Fruit fly (Drosophila melanogaster) whole organism, wandering third instar larva: ENCODE measurements around the gene CG43731.

ENCODE experiments used
- Abd-B ChIP-seq: fragments of >200 bp; optimal IDR thresholded peaks from 2 replicates; lab custom pipeline; 2017; ENCODE audit warnings: missing biosample characterization, missing genetic modification characterization
- CG32264 ChIP-seq: fragments of 200-800 bp; sonication (Bioruptor generic); optimal IDR thresholded peaks from 2 replicates; lab custom pipeline; 2016; ENCODE audit warnings: missing biosample characterization, missing genetic modification characterization
- CG9705 ChIP-seq: fragments of 200-800 bp; sonication (Bioruptor generic); optimal IDR thresholded peaks from 2 replicates; lab custom pipeline; 2018; ENCODE audit warnings: missing biosample characterization, mild to moderate bottlenecking, missing genetic modification characterization
- CrebA ChIP-seq: fragments of 200-800 bp; sonication (Bioruptor generic); optimal IDR thresholded peaks from 2 replicates; lab custom pipeline; 2016; ENCODE audit warnings: missing biosample characterization, mild to moderate bottlenecking, missing genetic modification characterization, borderline replicate concordance
- Dfd ChIP-seq: fragments of >200 bp; optimal IDR thresholded peaks from 2 replicates; lab custom pipeline; 2017; ENCODE audit warnings: missing biosample characterization, missing genetic modification characterization
- Dif ChIP-seq: fragments of 200-275, 200-300 bp; sonication (Bioruptor generic); optimal IDR thresholded peaks from 2 replicates; lab custom pipeline; 2018; ENCODE audit warnings: missing biosample characterization, missing genetic modification characterization; ENCODE audit not compliant: partially characterized antibody
- GATAd ChIP-seq: sonication (Bioruptor generic); optimal IDR thresholded peaks from 2 replicates; lab custom pipeline; 2016; ENCODE audit warnings: missing biosample characterization, missing genetic modification characterization
- HLH106 ChIP-seq: fragments of 200-800 bp; optimal IDR thresholded peaks from 3 replicates; lab custom pipeline; 2019; ENCODE audit warnings: missing biosample characterization, mild to moderate bottlenecking, missing genetic modification characterization, moderate library complexity
- Hnf4 ChIP-seq: fragments of 200-800 bp; sonication (Bioruptor generic); optimal IDR thresholded peaks from 2 replicates; lab custom pipeline; 2016; ENCODE audit warnings: missing biosample characterization, mild to moderate bottlenecking, missing genetic modification characterization
- Hr78 ChIP-seq: fragments of >200 bp; optimal IDR thresholded peaks from 2 replicates; lab custom pipeline; 2017; ENCODE audit warnings: missing biosample characterization, missing genetic modification characterization
- Hr83 ChIP-seq: fragments of 200-300 bp; sonication (Bioruptor generic); optimal IDR thresholded peaks from 2 replicates; lab custom pipeline; 2016; ENCODE audit warnings: missing biosample characterization, mild to moderate bottlenecking, missing genetic modification characterization, moderate library complexity; ENCODE audit not compliant: poor library complexity, severe bottlenecking
- Jra ChIP-seq: sonication (Bioruptor generic); optimal IDR thresholded peaks from 2 replicates; lab custom pipeline; 2016; ENCODE audit warnings: missing biosample characterization, missing genetic modification characterization
- Mio ChIP-seq: sonication (Bioruptor generic); optimal IDR thresholded peaks from 2 replicates; lab custom pipeline; 2016; ENCODE audit warnings: missing biosample characterization, missing genetic modification characterization
- Myc ChIP-seq: fragments of >200 bp; optimal IDR thresholded peaks from 2 replicates; lab custom pipeline; 2017
- N ChIP-seq: fragments of >200 bp; optimal IDR thresholded peaks from 2 replicates; lab custom pipeline; 2018; ENCODE audit warnings: missing biosample characterization, missing external identifiers, missing genetic modification characterization
- OdsH ChIP-seq: fragments of 200-800 bp; sonication (Bioruptor generic); optimal IDR thresholded peaks from 2 replicates; lab custom pipeline; 2016; ENCODE audit warnings: missing biosample characterization, mild to moderate bottlenecking, missing genetic modification characterization
- Rel ChIP-seq, 2 experiments: fragments of 200-800 bp; sonication (Bioruptor generic) in 1 of 2; optimal IDR thresholded peaks; 2 replicates in 1 of 2; 3 replicates in 1 of 2; lab custom pipeline; 2016 to 2019; ENCODE audit warnings: mild to moderate bottlenecking in 2 of 2, missing biosample characterization in 2 of 2, missing genetic modification characterization in 2 of 2, moderate library complexity in 1 of 2
- Sp1 ChIP-seq: fragments of 200-800 bp; sonication (Bioruptor generic); optimal IDR thresholded peaks from 3 replicates; lab custom pipeline; 2019; ENCODE audit warnings: missing biosample characterization, mild to moderate bottlenecking, missing genetic modification characterization, moderate library complexity
- Vsx2 ChIP-seq: fragments of 200-300, 225-300 bp; sonication (Bioruptor generic); optimal IDR thresholded peaks from 2 replicates; lab custom pipeline; 2018; ENCODE audit warnings: missing biosample characterization, missing genetic modification characterization; ENCODE audit not compliant: partially characterized antibody
- br ChIP-seq: fragments of 200-800 bp; sonication (Bioruptor generic); optimal IDR thresholded peaks from 2 replicates; lab custom pipeline; 2016; ENCODE audit warnings: missing biosample characterization, missing genetic modification characterization
- brk ChIP-seq: fragments of 200-800 bp; sonication (Bioruptor generic); optimal IDR thresholded peaks from 2 replicates; lab custom pipeline; 2016; ENCODE audit warnings: missing biosample characterization, mild to moderate bottlenecking, missing genetic modification characterization
- dl ChIP-seq, 2 experiments: fragments of 175-275, 200-275 bp in 1 of 2; fragments of 200-275 bp in 1 of 2; sonication (Bioruptor generic); optimal IDR thresholded peaks; lab custom pipeline; 2018; ENCODE audit warnings: mild to moderate bottlenecking in 2 of 2, missing biosample characterization in 2 of 2, missing genetic modification characterization in 2 of 2, moderate library complexity in 2 of 2; ENCODE audit not compliant: partially characterized antibody in 2 of 2, insufficient read depth in 1 of 2
- dmrt93B ChIP-seq: fragments of 200-800 bp; sonication (Bioruptor generic); optimal IDR thresholded peaks from 2 replicates; lab custom pipeline; 2018; ENCODE audit warnings: missing biosample characterization, mild to moderate bottlenecking, missing genetic modification characterization
- dsf ChIP-seq: sonication (Bioruptor generic); optimal IDR thresholded peaks from 2 replicates; lab custom pipeline; 2016; ENCODE audit warnings: missing biosample characterization, missing genetic modification characterization, borderline replicate concordance
- ey ChIP-seq: fragments of 200-800 bp; sonication (Bioruptor generic); optimal IDR thresholded peaks from 2 replicates; lab custom pipeline; 2016; ENCODE audit warnings: missing biosample characterization, missing genetic modification characterization
- foxo ChIP-seq, 2 experiments: fragments of 200-800 bp; sonication (Bioruptor generic); optimal IDR thresholded peaks; 2 replicates in 1 of 2; 3 replicates in 1 of 2; lab custom pipeline; 2016 to 2017; ENCODE audit warnings: missing biosample characterization in 2 of 2, missing genetic modification characterization in 2 of 2
- fru ChIP-seq: fragments of 200-800 bp; sonication (Bioruptor generic); optimal IDR thresholded peaks from 3 replicates; lab custom pipeline; 2016; ENCODE audit warnings: missing biosample characterization, mild to moderate bottlenecking, missing genetic modification characterization
- h ChIP-seq: fragments of 200-800 bp; sonication (Bioruptor generic); optimal IDR thresholded peaks from 3 replicates; lab custom pipeline; 2016; ENCODE audit warnings: missing biosample characterization, mild to moderate bottlenecking, missing genetic modification characterization
- jim ChIP-seq: fragments of 175-275, 200-325 bp; sonication (Bioruptor generic); optimal IDR thresholded peaks from 2 replicates; lab custom pipeline; 2016; ENCODE audit warnings: missing biosample characterization, mild to moderate bottlenecking, missing genetic modification characterization
- lola ChIP-seq: fragments of >200 bp; optimal IDR thresholded peaks from 2 replicates; lab custom pipeline; 2017; ENCODE audit warnings: missing biosample characterization, missing genetic modification characterization
- pan ChIP-seq: fragments of >200 bp; optimal IDR thresholded peaks from 2 replicates; lab custom pipeline; 2017
- psq ChIP-seq: fragments of 200-800 bp; sonication (Bioruptor generic); optimal IDR thresholded peaks from 3 replicates; lab custom pipeline; 2017; ENCODE audit warnings: missing biosample characterization, mild to moderate bottlenecking, missing genetic modification characterization, moderate library complexity
- rgr ChIP-seq: fragments of 200-800 bp; sonication (Bioruptor generic); optimal IDR thresholded peaks from 3 replicates; lab custom pipeline; 2016; ENCODE audit warnings: missing biosample characterization, mild to moderate bottlenecking, missing genetic modification characterization
- sage ChIP-seq: fragments of 200-800 bp; sonication (Bioruptor generic); optimal IDR thresholded peaks from 2 replicates; lab custom pipeline; 2016; ENCODE audit warnings: missing biosample characterization, mild to moderate bottlenecking, missing genetic modification characterization
- sv ChIP-seq: fragments of 200-800 bp; sonication (Bioruptor generic); optimal IDR thresholded peaks from 3 replicates; lab custom pipeline; 2016; ENCODE audit warnings: missing biosample characterization, missing genetic modification characterization
- tai ChIP-seq: sonication (Bioruptor generic); optimal IDR thresholded peaks from 2 replicates; lab custom pipeline; 2016; ENCODE audit warnings: missing biosample characterization, missing genetic modification characterization
- usp ChIP-seq: fragments of >200 bp; optimal IDR thresholded peaks from 2 replicates; lab custom pipeline; 2017; ENCODE audit warnings: missing biosample characterization, missing genetic modification characterization
- woc ChIP-seq: sonication (Bioruptor generic); optimal IDR thresholded peaks from 2 replicates; lab custom pipeline; 2016; ENCODE audit warnings: missing biosample characterization, mild to moderate bottlenecking, missing genetic modification characterization

Gene CG43731

DNA sequence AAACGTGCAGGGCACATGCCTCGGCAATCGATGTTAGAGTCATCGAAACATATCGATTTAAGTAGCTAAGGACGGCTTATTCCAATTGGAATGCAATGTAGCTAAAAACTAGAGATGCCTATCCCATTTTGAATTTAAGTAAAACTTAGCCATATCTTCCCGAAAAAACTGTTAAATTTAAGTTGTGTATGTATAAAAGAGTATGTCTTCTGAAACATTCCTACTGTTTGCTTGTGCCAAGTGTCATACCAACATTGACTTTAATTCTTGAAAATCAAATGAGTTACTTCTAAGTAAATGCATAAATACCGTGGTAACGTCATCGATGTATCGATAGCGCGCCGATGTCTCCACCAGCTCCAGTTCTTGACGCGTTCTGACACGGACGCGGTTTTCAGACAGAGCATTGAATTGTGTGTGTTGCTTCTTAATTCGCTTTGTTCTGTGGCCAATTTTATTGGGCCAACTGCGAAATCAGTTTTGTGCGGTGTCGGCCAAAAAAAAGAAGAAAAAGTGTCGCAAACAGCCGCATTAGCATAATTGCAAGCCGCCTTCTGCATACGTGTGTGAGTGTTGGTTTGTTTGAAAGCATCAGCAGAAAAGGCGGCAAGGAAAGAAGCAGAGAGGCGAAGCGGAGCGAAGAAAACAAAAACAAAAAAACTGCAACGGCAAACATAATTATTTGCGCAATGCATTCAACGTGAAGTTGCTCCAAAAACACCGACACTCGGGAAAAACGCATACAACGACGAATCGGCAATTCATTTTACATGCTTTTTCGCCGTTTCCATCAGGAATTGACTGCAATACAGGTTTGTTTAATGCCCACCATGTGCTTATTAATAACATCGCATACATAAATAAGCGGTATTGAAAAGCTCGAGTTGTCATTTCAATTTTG, 31.9 kb downstream of the CG43731 start, which contains the start of gene brat:
brat (plus strand) TSS at position 352 of the 901 bp plus-strand sequence.
- peak; percentile 78 for TF ChIP-seq woc (GFP tag; lab: Kevin White, UChicago)
- TF ChIP-seq CG9705: no peak
- peak; percentile 47 for TF ChIP-seq br
- no peak for TF ChIP-seq Hr78 (GFP tag; lab: Kevin White, UChicago)
- TF ChIP-seq fru (GFP tag; lab: Kevin White, UChicago): peak; percentile 77
- TF ChIP-seq N (GFP tag; lab: Kevin White, UChicago): no peak
- TF ChIP-seq rgr: peak; percentile 51
- peak; percentile 59 for TF ChIP-seq sv
- no peak for TF ChIP-seq Dfd (GFP tag; lab: Kevin White, UChicago)
- peak; percentile 49 for TF ChIP-seq ey (GFP tag; lab: Kevin White, UChicago)
- TF ChIP-seq Hr83: no peak
- TF ChIP-seq Sp1 (GFP tag; lab: Kevin White, UChicago): peak; percentile 45
- no peak for TF ChIP-seq tai (GFP tag; lab: Kevin White, UChicago)
- peak; percentile 72 for TF ChIP-seq Jra (GFP tag; lab: Kevin White, UChicago)
- peak; percentile 63 for TF ChIP-seq dsf (GFP tag; lab: Kevin White, UChicago)
- no peak for TF ChIP-seq dmrt93B
- TF ChIP-seq sage: no peak
- TF ChIP-seq Vsx2 (GFP tag; lab: Kevin White, UChicago): no peak
- no peak for TF ChIP-seq Hnf4 (GFP tag; lab: Kevin White, UChicago)
- peak in 1 of 2 experiments; percentile 75 for TF ChIP-seq foxo (GFP tag; optimal IDR thresholded peaks at IDR 0.05; lab: Kevin White, UChicago)
- no peak for TF ChIP-seq usp (GFP tag; lab: Kevin White, UChicago)
- TF ChIP-seq OdsH (GFP tag; lab: Kevin White, UChicago): peak; percentile 36
- no peak for TF ChIP-seq Rel (GFP tag; optimal IDR thresholded peaks at IDR 0.05; lab: Kevin White, UChicago)
- no peak for TF ChIP-seq Rel (tag; optimal IDR thresholded peaks at IDR 0.05; lab: Kevin White, UChicago)
- TF ChIP-seq Abd-B (GFP tag; lab: Kevin White, UChicago): no peak
- no peak for TF ChIP-seq GATAd (GFP tag; lab: Kevin White, UChicago)
- TF ChIP-seq CrebA (GFP tag; lab: Kevin White, UChicago): no peak
- peak; percentile 74 for TF ChIP-seq h (GFP tag; lab: Kevin White, UChicago)
- peak; percentile 52 for TF ChIP-seq psq
- peak; percentile 60 for TF ChIP-seq HLH106 (tag; lab: Kevin White, UChicago)
- no peak for TF ChIP-seq CG32264
- TF ChIP-seq pan (lab: Kevin White, UChicago): no peak
- peak; percentile 86 for TF ChIP-seq Myc
- no peak for TF ChIP-seq dl (GFP tag; optimal IDR thresholded peaks at IDR 0.05; lab: Kevin White, UChicago; ENCODE audit: insufficient read depth in 1 of 2, partially characterized antibody in 2 of 2)
- no peak for TF ChIP-seq jim
- no peak for TF ChIP-seq Dif (GFP tag; lab: Kevin White, UChicago)
- no peak for TF ChIP-seq lola
- no peak for TF ChIP-seq brk (GFP tag; lab: Kevin White, UChicago)
- no peak for TF ChIP-seq Mio (GFP tag; lab: Kevin White, UChicago)

DNA sequence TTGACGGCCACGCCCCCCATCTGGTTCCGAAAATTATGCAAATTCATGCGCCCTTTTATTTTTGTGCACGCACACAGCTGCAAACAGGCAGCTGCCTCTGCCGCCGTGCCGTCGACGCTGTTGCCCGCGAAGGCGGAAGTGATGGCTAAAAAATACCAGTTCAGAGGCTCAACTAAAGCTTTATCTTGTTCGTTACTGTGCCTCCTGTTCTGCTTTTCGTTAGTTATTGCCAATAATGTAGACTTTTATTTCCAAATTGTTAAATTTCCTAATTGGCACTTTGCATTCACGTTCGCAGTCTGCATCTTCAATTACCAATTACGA, 32.5 kb downstream of the CG43731 start:
- TF ChIP-seq foxo (GFP tag; optimal IDR thresholded peaks at IDR 0.05; lab: Kevin White, UChicago): no peak
- TF ChIP-seq usp (GFP tag; lab: Kevin White, UChicago): no peak
- TF ChIP-seq Hnf4 (GFP tag; lab: Kevin White, UChicago): no peak
- TF ChIP-seq Hr78 (GFP tag; lab: Kevin White, UChicago): no peak
- TF ChIP-seq h (GFP tag; lab: Kevin White, UChicago): no peak
- TF ChIP-seq Myc: no peak
- no peak for TF ChIP-seq brk (GFP tag; lab: Kevin White, UChicago)
- no peak for TF ChIP-seq CG32264
- TF ChIP-seq Abd-B (GFP tag; lab: Kevin White, UChicago): no peak
- no peak for TF ChIP-seq CrebA (GFP tag; lab: Kevin White, UChicago)
- TF ChIP-seq dsf (GFP tag; lab: Kevin White, UChicago): no peak
- TF ChIP-seq psq: no peak
- TF ChIP-seq Mio (GFP tag; lab: Kevin White, UChicago): no peak
- TF ChIP-seq Dif (GFP tag; lab: Kevin White, UChicago): no peak
- no peak for TF ChIP-seq br
- TF ChIP-seq sv: no peak
- no peak for TF ChIP-seq Sp1 (GFP tag; lab: Kevin White, UChicago)
